Fruit fly (Drosophila melanogaster) whole organism, embryonic: ENCODE measurements around the gene CG11560.
A peak's percentile ranks its signal among the peaks of the same experiment; 100 is the strongest.

ENCODE experiments used
- Atf-2 ChIP-seq: fragments of 200-800 bp; sonication (Bioruptor generic); optimal IDR thresholded peaks from 2 replicates; lab custom pipeline; 2016; ENCODE audit warnings: missing biosample characterization, missing genetic modification characterization
- Bgb ChIP-seq: fragments of 200-800 bp; sonication (Bioruptor generic); IDR thresholded peaks from 2 replicates; pipeline ENCODE4 v1.3.6; 2022; ENCODE audit warnings: missing biosample characterization, missing genetic modification characterization; ENCODE audit not compliant: partially characterized antibody
- CG10462 ChIP-seq: fragments of 200-800 bp; sonication (Bioruptor generic); optimal IDR thresholded peaks from 2 replicates; lab custom pipeline; 2016; ENCODE audit warnings: missing biosample characterization, missing genetic modification characterization
- CG10979 ChIP-seq: fragments of 200-800 bp; sonication (Bioruptor generic); optimal IDR thresholded peaks from 2 replicates; lab custom pipeline; 2018; ENCODE audit warnings: missing biosample characterization, mild to moderate bottlenecking, missing genetic modification characterization, moderate library complexity
- CG1233 ChIP-seq: fragments of 200-800 bp; sonication (Bioruptor generic); optimal IDR thresholded peaks from 4 replicates; lab custom pipeline; 2018; ENCODE audit warnings: missing biosample characterization, mild to moderate bottlenecking, missing genetic modification characterization
- CG14441 ChIP-seq: fragments of 200-800 bp; sonication (Bioruptor generic); IDR thresholded peaks from 2 replicates; pipeline ENCODE4 v1.3.6; 2022; ENCODE audit warnings: missing biosample characterization, missing genetic modification characterization
- CG15514 ChIP-seq: fragments of 200-800 bp; sonication (Bioruptor generic); optimal IDR thresholded peaks from 3 replicates; lab custom pipeline; 2017; ENCODE audit warnings: missing biosample characterization, missing genetic modification characterization, mild to moderate bottlenecking, moderate library complexity, missing genetic modification reagents
- CG15696 ChIP-seq: fragments of 200-800 bp; sonication (Bioruptor generic); optimal IDR thresholded peaks from 2 replicates; lab custom pipeline; 2019; ENCODE audit warnings: missing biosample characterization, mild to moderate bottlenecking, missing genetic modification characterization, moderate library complexity
- CG17359 ChIP-seq: fragments of 200-800 bp; sonication (Bioruptor generic); optimal IDR thresholded peaks from 3 replicates; lab custom pipeline; 2018; ENCODE audit warnings: missing biosample characterization, mild to moderate bottlenecking, missing genetic modification characterization, moderate library complexity
- CG18262 ChIP-seq: fragments of 200-800 bp; optimal IDR thresholded peaks from 3 replicates; lab custom pipeline; 2019; ENCODE audit warnings: missing biosample characterization, mild to moderate bottlenecking, missing genetic modification characterization, moderate library complexity
- CG2712 ChIP-seq: fragments of 200-800 bp; optimal IDR thresholded peaks from 3 replicates; lab custom pipeline; 2019; ENCODE audit warnings: missing biosample characterization, mild to moderate bottlenecking, missing genetic modification characterization, moderate library complexity
- CG33557 ChIP-seq: fragments of 200-800 bp; sonication (Bioruptor generic); optimal IDR thresholded peaks from 2 replicates; lab custom pipeline; 2019; ENCODE audit warnings: missing biosample characterization, mild to moderate bottlenecking, missing genetic modification characterization, moderate library complexity
- CG3407 ChIP-seq: fragments of 200-800 bp; sonication (Bioruptor generic); optimal IDR thresholded peaks from 2 replicates; lab custom pipeline; 2018; ENCODE audit warnings: missing biosample characterization, mild to moderate bottlenecking, missing genetic modification characterization
- CG3726 ChIP-seq: fragments of 200-800 bp; sonication (Bioruptor generic); IDR thresholded peaks from 3 replicates; pipeline ENCODE4, ENCODE4 v1.3.6; 2022; ENCODE audit warnings: missing biosample characterization, missing genetic modification characterization
- CG42726 ChIP-seq: fragments of 200-800 bp; sonication (Bioruptor generic); IDR thresholded peaks from 2 replicates; pipeline ENCODE4 v1.3.6; 2022; ENCODE audit warnings: missing biosample characterization, missing genetic modification characterization; ENCODE audit not compliant: partially characterized antibody
- CG4282 ChIP-seq: fragments of 200-800 bp; sonication (Bioruptor generic); optimal IDR thresholded peaks from 2 replicates; lab custom pipeline; 2016; ENCODE audit warnings: missing biosample characterization, missing genetic modification characterization
- CG43689 ChIP-seq: fragments of 200-800 bp; sonication (Bioruptor generic); IDR thresholded peaks from 2 replicates; pipeline ENCODE4 v1.3.6; 2022; ENCODE audit warnings: missing biosample characterization, missing genetic modification characterization
- CG6683 ChIP-seq: fragments of 200-800 bp; sonication (Bioruptor generic); optimal IDR thresholded peaks from 2 replicates; lab custom pipeline; 2017; ENCODE audit warnings: missing biosample characterization, mild to moderate bottlenecking, missing genetic modification characterization, missing genetic modification reagents
- CG6791 ChIP-seq: fragments of 200-800 bp; sonication (Bioruptor generic); IDR thresholded peaks from 3 replicates; pipeline ENCODE4 v1.3.6; 2022; ENCODE audit warnings: missing biosample characterization, missing genetic modification characterization; ENCODE audit not compliant: partially characterized antibody
- CG6854 ChIP-seq: fragments of 200-800 bp; sonication (Bioruptor generic); optimal IDR thresholded peaks from 3 replicates; lab custom pipeline; 2017; ENCODE audit warnings: missing biosample characterization, mild to moderate bottlenecking, missing genetic modification characterization
- CG7928 ChIP-seq: fragments of 200-800 bp; sonication (Bioruptor generic); optimal IDR thresholded peaks from 2 replicates; lab custom pipeline; 2017; ENCODE audit warnings: missing biosample characterization, mild to moderate bottlenecking, missing genetic modification characterization
- CG7987 ChIP-seq: fragments of 200-800 bp; sonication (Bioruptor generic); optimal IDR thresholded peaks from 2 replicates; lab custom pipeline; 2018; ENCODE audit warnings: missing biosample characterization, mild to moderate bottlenecking, missing genetic modification characterization, moderate library complexity
- CG8281 ChIP-seq: fragments of 200-800 bp; sonication (Bioruptor generic); optimal IDR thresholded peaks from 2 replicates; lab custom pipeline; 2018; ENCODE audit warnings: missing biosample characterization, mild to moderate bottlenecking, missing genetic modification characterization, moderate library complexity
- CG9727 ChIP-seq: fragments of 200-800 bp; sonication (Bioruptor generic); optimal IDR thresholded peaks from 3 replicates; lab custom pipeline; 2017; ENCODE audit warnings: missing biosample characterization, mild to moderate bottlenecking, missing genetic modification characterization
- Camta ChIP-seq: fragments of 200-800 bp; sonication (Bioruptor generic); optimal IDR thresholded peaks from 2 replicates; lab custom pipeline; 2016; ENCODE audit warnings: missing biosample characterization, missing genetic modification characterization
- D19B ChIP-seq: fragments of 200-800 bp; sonication (Bioruptor generic); optimal IDR thresholded peaks from 2 replicates; lab custom pipeline; 2017; ENCODE audit warnings: missing biosample characterization, mild to moderate bottlenecking, missing genetic modification characterization
- Elba2 ChIP-seq: fragments of 200-800 bp; sonication (Bioruptor generic); optimal IDR thresholded peaks from 3 replicates; lab custom pipeline; 2016; ENCODE audit warnings: missing biosample characterization, missing genetic modification characterization
- HLH54F ChIP-seq: fragments of 200-800 bp; sonication (Bioruptor generic); optimal IDR thresholded peaks from 3 replicates; lab custom pipeline; 2016; ENCODE audit warnings: missing biosample characterization, missing genetic modification characterization
- Hey ChIP-seq: fragments of 200-800 bp; sonication (Bioruptor generic); optimal IDR thresholded peaks from 3 replicates; lab custom pipeline; 2018; ENCODE audit warnings: missing biosample characterization, mild to moderate bottlenecking, missing genetic modification characterization
- HmgD ChIP-seq: fragments of 200-800 bp; sonication (Bioruptor generic); optimal IDR thresholded peaks from 3 replicates; lab custom pipeline; 2016; ENCODE audit warnings: missing biosample characterization, missing genetic modification characterization
- Lhr ChIP-seq: fragments of 200-800 bp; sonication (Bioruptor generic); optimal IDR thresholded peaks from 3 replicates; lab custom pipeline; 2017; ENCODE audit warnings: mild to moderate bottlenecking, missing biosample characterization, missing genetic modification reagents, missing genetic modification characterization
- Mad ChIP-seq: fragments of 200-800 bp; sonication (Bioruptor generic); optimal IDR thresholded peaks from 2 replicates; lab custom pipeline; 2016; ENCODE audit warnings: missing biosample characterization, missing genetic modification characterization
- NC2β ChIP-seq: fragments of 200-800 bp; sonication (Bioruptor generic); optimal IDR thresholded peaks from 2 replicates; lab custom pipeline; 2016; ENCODE audit warnings: missing biosample characterization, missing genetic modification characterization
- Stat92E ChIP-seq, 3 experiments: fragments of >200 bp in 2 of 3; fragments of 200-800 bp in 1 of 3; sonication (Bioruptor generic) in 1 of 3; optimal IDR thresholded peaks; 2 replicates each; lab custom pipeline; 2017 to 2019; ENCODE audit warnings: missing biosample characterization in 3 of 3, missing genetic modification characterization in 3 of 3, mild to moderate bottlenecking in 1 of 3, moderate library complexity in 1 of 3
- aop ChIP-seq: fragments of 200-800 bp; sonication (Bioruptor generic); IDR thresholded peaks from 2 replicates; pipeline ENCODE4 v1.3.6; 2022; ENCODE audit warnings: missing biosample characterization, missing genetic modification characterization
- ato ChIP-seq: fragments of 200-800 bp; sonication (Bioruptor generic); IDR thresholded peaks from 2 replicates; pipeline ENCODE4 v1.3.6; 2022; ENCODE audit warnings: missing biosample characterization, missing genetic modification characterization; ENCODE audit not compliant: partially characterized antibody
- bigmax ChIP-seq: fragments of 200-800 bp; sonication (Bioruptor generic); optimal IDR thresholded peaks from 2 replicates; lab custom pipeline; 2018; ENCODE audit warnings: missing biosample characterization, mild to moderate bottlenecking, missing genetic modification characterization
- br ChIP-seq: fragments of >200 bp; optimal IDR thresholded peaks from 2 replicates; lab custom pipeline; 2017
- cad ChIP-seq: fragments of >200 bp; optimal IDR thresholded peaks from 2 replicates; lab custom pipeline; 2017; ENCODE audit warnings: missing biosample characterization, missing genetic modification characterization
- dan ChIP-seq: fragments of 200-800 bp; sonication (Bioruptor generic); IDR thresholded peaks from 2 replicates; pipeline ENCODE4 v1.3.6; 2022; ENCODE audit warnings: missing biosample characterization, missing genetic modification characterization
- dysf ChIP-seq: fragments of 200-800 bp; sonication (Bioruptor generic); IDR thresholded peaks from 3 replicates; pipeline ENCODE4 v1.3.6; 2022; ENCODE audit warnings: missing biosample characterization, missing genetic modification characterization
- ftz-f1 ChIP-seq: fragments of 200-800 bp; sonication (Bioruptor generic); optimal IDR thresholded peaks from 2 replicates; lab custom pipeline; 2016; ENCODE audit warnings: missing biosample characterization, missing genetic modification characterization
- gt ChIP-seq: fragments of 200-800 bp; sonication (Bioruptor generic); IDR thresholded peaks from 2 replicates; pipeline ENCODE4 v1.3.6; 2022; ENCODE audit warnings: missing biosample characterization, missing genetic modification characterization
- ham ChIP-seq: fragments of 200-800 bp; sonication (Bioruptor generic); IDR thresholded peaks from 2 replicates; pipeline ENCODE4 v1.3.6; 2022; ENCODE audit warnings: missing biosample characterization, missing genetic modification characterization
- hth ChIP-seq: fragments of >200 bp; optimal IDR thresholded peaks from 2 replicates; lab custom pipeline; 2017; ENCODE audit warnings: inconsistent platforms
- oc ChIP-seq: fragments of 200-800 bp; sonication (Bioruptor generic); optimal IDR thresholded peaks from 2 replicates; lab custom pipeline; 2018; ENCODE audit warnings: missing biosample characterization, mild to moderate bottlenecking, missing genetic modification characterization, moderate library complexity
- phol ChIP-seq: fragments of 200-800 bp; sonication (Bioruptor generic); optimal IDR thresholded peaks from 3 replicates; lab custom pipeline; 2018; ENCODE audit warnings: missing biosample characterization, mild to moderate bottlenecking, missing genetic modification characterization, moderate library complexity
- sens-2 ChIP-seq: fragments of 200-800 bp; sonication (Bioruptor generic); IDR thresholded peaks from 2 replicates; pipeline ENCODE4 v1.3.6; 2022; ENCODE audit warnings: missing biosample characterization, missing genetic modification characterization
- slp2 ChIP-seq: fragments of 200-800 bp; sonication (Bioruptor generic); optimal IDR thresholded peaks from 2 replicates; lab custom pipeline; 2016; ENCODE audit warnings: missing biosample characterization, missing genetic modification characterization
- tgo ChIP-seq: fragments of 200-800 bp; sonication (Bioruptor generic); IDR thresholded peaks from 3 replicates; pipeline ENCODE4 v1.3.6; 2022; ENCODE audit warnings: missing biosample characterization, missing genetic modification characterization
- trh ChIP-seq: fragments of 200-800 bp; sonication (Bioruptor generic); optimal IDR thresholded peaks from 2 replicates; lab custom pipeline; 2016; ENCODE audit warnings: missing biosample characterization, missing genetic modification characterization

CG11560 gene

dm6 chr3L:12131918-12132317, 12.1 kb downstream of the CG11560 start, which contains the start of gene DEF8 (continued):
- no peak for TF ChIP-seq D19B
- peak; percentile 97 for TF ChIP-seq CG7928 (GFP tag; lab: Kevin White, UChicago)
- peak; percentile 84 for TF ChIP-seq dysf (GFP tag; lab: Robert Waterston, UW)
- TF ChIP-seq ato (GFP tag; lab: Robert Waterston, UW): 0 out of 2 replicates have a peak, but pooled peaks have one; percentile 19
- peak; percentile 38 for TF ChIP-seq CG3407 (GFP tag; lab: Kevin White, UChicago)
- peak; percentile 91 for TF ChIP-seq oc (tag; lab: Kevin White, UChicago)
- TF ChIP-seq CG6683 (GFP tag; lab: Kevin White, UChicago): peak; percentile 71
- peak; percentile 55 for TF ChIP-seq CG10462 (GFP tag; lab: Kevin White, UChicago)
- TF ChIP-seq phol (tag; lab: Kevin White, UChicago): peak; percentile 91
- peak; percentile 31 for TF ChIP-seq trh
- peak; percentile 36 for TF ChIP-seq NC2β (GFP tag; lab: Kevin White, UChicago)
- TF ChIP-seq gt (GFP tag; lab: Robert Waterston, UW): 0 out of 2 replicates have a peak, but pooled peaks have one; percentile 22
- TF ChIP-seq aop (GFP tag; lab: Robert Waterston, UW): peak; percentile 55; the same call in 1 of the 2 replicates
- TF ChIP-seq CG14441 (GFP tag; lab: Robert Waterston, UW): peak; percentile 76
- no peak for TF ChIP-seq br
- TF ChIP-seq Hey (tag; lab: Kevin White, UChicago): no peak
- peak; percentile 76; the same call in 1 of the 2 replicates for TF ChIP-seq sens-2 (GFP tag; lab: Robert Waterston, UW)
- peak; percentile 94 for TF ChIP-seq ftz-f1 (GFP tag; lab: Kevin White, UChicago)
- no peak for TF ChIP-seq CG4282 (GFP tag; lab: Kevin White, UChicago)
- TF ChIP-seq bigmax (GFP tag; lab: Kevin White, UChicago): no peak
- peak; percentile 72 for TF ChIP-seq CG7987
- peak; percentile 78 for TF ChIP-seq CG33557
- TF ChIP-seq CG43689 (GFP tag; lab: Robert Waterston, UW): peak; percentile 73
- peak; percentile 53; the same call in 1 of the 2 replicates for TF ChIP-seq Bgb
- peak; percentile 92 for TF ChIP-seq CG10979 (tag; lab: Kevin White, UChicago)
- TF ChIP-seq Mad: peak; percentile 64
- TF ChIP-seq CG42726 (GFP tag; lab: Robert Waterston, UW): 0 out of 2 replicates have a peak, but pooled peaks have one; percentile 37
- no peak for TF ChIP-seq slp2 (GFP tag; lab: Kevin White, UChicago)
- peak; percentile 64 for TF ChIP-seq CG6854 (GFP tag; lab: Kevin White, UChicago)
- TF ChIP-seq HmgD (GFP tag; lab: Kevin White, UChicago): no peak
- no peak for TF ChIP-seq CG6791 (GFP tag; lab: Robert Waterston, UW)
- no peak for TF ChIP-seq Elba2 (GFP tag; lab: Kevin White, UChicago)
- peak; percentile 37 for TF ChIP-seq Camta
- peak; percentile 91 for TF ChIP-seq CG17359 (tag; lab: Kevin White, UChicago)
- TF ChIP-seq Atf-2 (GFP tag; lab: Kevin White, UChicago): peak; percentile 13
- peak; percentile 80 for TF ChIP-seq CG1233 (GFP tag; lab: Kevin White, UChicago)
- peak; percentile 92 for TF ChIP-seq CG2712 (tag; lab: Kevin White, UChicago)
- TF ChIP-seq hth (lab: Kevin White, UChicago): no peak
- peak; percentile 64 for TF ChIP-seq Lhr
- peak; percentile 28 for TF ChIP-seq HLH54F (GFP tag; lab: Kevin White, UChicago)
- peak; percentile 61 for TF ChIP-seq CG8281
- no peak for TF ChIP-seq dan (GFP tag; lab: Robert Waterston, UW)
- TF ChIP-seq cad (GFP tag; lab: Kevin White, UChicago): no peak
- TF ChIP-seq CG3726 (GFP tag; lab: Robert Waterston, UW): peak; percentile 49; the same call in 1 of the 3 replicates
- peak; percentile 88 for TF ChIP-seq CG9727 (GFP tag; lab: Kevin White, UChicago)
- TF ChIP-seq tgo (GFP tag; lab: Robert Waterston, UW): peak; percentile 74
- TF ChIP-seq CG15514 (GFP tag; lab: Kevin White, UChicago): peak; percentile 100
- TF ChIP-seq CG15696 (tag; lab: Kevin White, UChicago): peak; percentile 85
- TF ChIP-seq Stat92E (GFP tag; optimal IDR thresholded peaks at IDR 0.05; lab: Kevin White, UChicago): no peak
- peak; percentile 90 for TF ChIP-seq CG18262 (tag; lab: Kevin White, UChicago)
- TF ChIP-seq ham (GFP tag; lab: Robert Waterston, UW): no peak
